Worm (Caenorhabditis elegans): Measurements from ENCODE around the gene acox-1.6.

ce11 chrX:15826866-15827265, 11.5 kb downstream of the acox-1.6 start, which contains the start of gene Y7A5A.9:
- TF ChIP-seq lin-13 (GFP tag; optimal IDR thresholded peaks at IDR 0.05), result no peak
- TF ChIP-seq dmd-8 (GFP tag; IDR thresholded peaks at IDR 0.05), result no peak
- TF ChIP-seq rbr-2 (tag; optimal IDR thresholded peaks at IDR 0.05), result no peak
- TF ChIP-seq pha-4 (GFP tag; IDR thresholded peaks at IDR 0.05), result no peak
- no peak for TF ChIP-seq pha-4 (tag; optimal IDR thresholded peaks at IDR 0.05)
- no peak for TF ChIP-seq nhr-77 (tag; optimal IDR thresholded peaks at IDR 0.05)
- TF ChIP-seq F10B5.3 (tag; optimal IDR thresholded peaks at IDR 0.05), result no peak
- TF ChIP-seq ceh-32 (tag; optimal IDR thresholded peaks at IDR 0.05; ENCODE audit: poor library complexity), result no peak
- no peak for TF ChIP-seq unc-62 (GFP tag; optimal IDR thresholded peaks at IDR 0.05 in 1 of 2)
- TF ChIP-seq unc-62 (tag; optimal IDR thresholded peaks at IDR 0.05), result no peak
- TF ChIP-seq snpc-1.2 (GFP tag; IDR thresholded peaks at IDR 0.05), result no peak
- no peak for TF ChIP-seq php-3 (GFP tag; IDR thresholded peaks at IDR 0.05)
- TF ChIP-seq ces-1 (GFP tag; optimal IDR thresholded peaks at IDR 0.05), result no peak

Measured in whole organism, L4 larva.